Fruit fly (Drosophila melanogaster): Measurements from ENCODE around the gene CG42594.

dm6 chrX:4941512-4941911, 100.9 kb downstream of the CG42594 start:
- TF ChIP-seq en (GFP tag; optimal IDR thresholded peaks at IDR 0.05) = no peak
- no peak for TF ChIP-seq CG10366 (GFP tag; IDR thresholded peaks at IDR 0.05)
- no peak for TF ChIP-seq Bdp1 (GFP tag; optimal IDR thresholded peaks at IDR 0.05)

Measured in whole organism, embryonic.